Worm (Caenorhabditis elegans): ENCODE measurements around the gene srh-92.
A peak's percentile ranks its signal among the peaks of the same experiment; 100 is the strongest.

Gene srh-92

DNA sequence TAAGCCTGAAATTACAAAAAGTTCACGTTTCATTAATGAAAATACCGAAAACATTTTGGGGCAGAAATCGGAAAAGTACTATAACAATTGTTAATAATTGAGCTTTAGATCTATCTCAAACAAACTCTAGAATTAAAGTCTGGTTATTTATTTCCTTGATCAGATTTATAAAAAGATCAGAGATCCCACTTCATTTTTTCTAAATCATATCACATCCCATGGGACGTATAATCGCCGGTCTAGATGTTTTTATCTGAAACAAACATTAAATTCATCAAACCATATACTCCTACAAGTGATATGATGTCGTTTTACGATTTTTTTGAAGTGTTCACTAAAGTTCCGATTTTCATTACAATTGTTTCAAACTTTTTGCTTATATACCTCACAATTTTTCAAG, 49.1 kb downstream of the srh-92 start, which contains the start of gene str-41:
TSS of gene str-41 (plus strand) at position 301 of the 400 bp plus-strand sequence.
- TF ChIP-seq efl-1 (optimal IDR thresholded peaks at IDR 0.05) = no peak
- peak in 1 of 2 experiments; percentile 13 for TF ChIP-seq efl-1 (GFP tag; optimal IDR thresholded peaks at IDR 0.05 in 1 of 2)
- no peak for TF ChIP-seq nhr-20 (tag; optimal IDR thresholded peaks at IDR 0.05)
